Fruit fly (Drosophila melanogaster) Kc167 (cell line): Measurements from ENCODE around the gene Tctp.

Source experiments
- Sin3A ChIP-seq: fragments of >200 bp; optimal IDR thresholded peaks from 2 replicates; lab custom pipeline; 2018; ENCODE audit warnings: missing external identifiers
- insv ChIP-seq: fragments of >200 bp; optimal IDR thresholded peaks from 3 replicates; lab custom pipeline; 2018; ENCODE audit warnings: missing external identifiers
- psq ChIP-seq: fragments of >200 bp; optimal IDR thresholded peaks from 2 replicates; lab custom pipeline; 2017; ENCODE audit warnings: missing external identifiers
- ttk ChIP-seq: sonication (Bioruptor generic); optimal IDR thresholded peaks from 2 replicates; lab custom pipeline; 2017; ENCODE audit warnings: missing external identifiers

- no peak for TF ChIP-seq psq
- no peak for TF ChIP-seq Sin3A (lab: Kevin White, UChicago)
- TF ChIP-seq insv (lab: Kevin White, UChicago) = no peak
- TF ChIP-seq ttk (lab: Kevin White, UChicago) = no peak
Measured at dm6 chr3R:11253768-11254167, 43.7 kb downstream of the Tctp start.
